Fruit fly (Drosophila melanogaster) whole organism, pupa: ENCODE measurements around the gene Rev1.

ENCODE experiments used
- CG15710 ChIP-seq: fragments of 200-800 bp; sonication (Bioruptor generic); optimal IDR thresholded peaks from 2 replicates; lab custom pipeline; 2018; ENCODE audit warnings: missing biosample characterization, mild to moderate bottlenecking, missing genetic modification characterization, moderate library complexity
- CG8159 ChIP-seq: fragments of 200-800 bp; sonication (Bioruptor generic); optimal IDR thresholded peaks from 3 replicates; lab custom pipeline; 2018; ENCODE audit warnings: missing biosample characterization, mild to moderate bottlenecking, missing genetic modification characterization, moderate library complexity
- Ets98B ChIP-seq: fragments of 200-800 bp; sonication (Bioruptor generic); IDR thresholded peaks from 2 replicates; pipeline ENCODE4 v1.3.6; 2022; ENCODE audit warnings: missing biosample characterization, missing genetic modification characterization
- Pif1B ChIP-seq: fragments of 200-800 bp; sonication (Bioruptor generic); optimal IDR thresholded peaks from 3 replicates; lab custom pipeline; 2016; ENCODE audit warnings: missing biosample characterization, missing genetic modification characterization

DNA sequence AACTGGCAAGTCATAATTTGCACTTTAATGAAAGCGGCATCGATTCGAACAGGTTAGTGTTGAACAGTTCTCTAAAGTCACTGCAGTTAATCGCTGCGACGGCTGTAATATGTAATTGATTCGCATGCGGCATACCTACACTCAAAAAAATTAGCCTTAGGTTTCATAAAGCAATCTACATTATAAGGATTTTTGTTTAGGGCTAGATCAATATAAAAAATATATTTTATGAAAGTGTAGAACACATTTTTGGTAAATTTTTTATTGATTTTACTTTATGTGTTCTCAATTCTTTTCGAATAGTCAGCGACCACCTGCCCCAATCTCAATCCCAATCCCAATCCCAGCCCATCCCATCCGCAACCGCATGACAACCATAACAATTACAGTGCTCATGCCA, 4.1 kb downstream of the Rev1 start:
- TF ChIP-seq CG8159 (tag; lab: Kevin White, UChicago), result no peak
- no peak for TF ChIP-seq CG15710 (tag; lab: Kevin White, UChicago)
- TF ChIP-seq Pif1B, result peak; percentile 20
- peak; percentile 26; the same call in 1 of the 2 replicates for TF ChIP-seq Ets98B (GFP tag; lab: Robert Waterston, UW)
